Fruit fly (Drosophila melanogaster): ENCODE results near the gene CG9154.

dm6 chr2L:6118212-6118611, 47.7 kb upstream of the CG9154 start, which contains the start of gene CG31642:
- TF ChIP-seq Abd-B (GFP tag; optimal IDR thresholded peaks at IDR 0.05) (no peak), ey (GFP tag; optimal IDR thresholded peaks at IDR 0.05) (no peak), Dif (GFP tag; optimal IDR thresholded peaks at IDR 0.05; ENCODE audit: partially characterized antibody) (no peak), Myc (optimal IDR thresholded peaks at IDR 0.05) (no peak), Jra (GFP tag; optimal IDR thresholded peaks at IDR 0.05) (no peak), OdsH (GFP tag; optimal IDR thresholded peaks at IDR 0.05) (no peak), Hnf4 (GFP tag; optimal IDR thresholded peaks at IDR 0.05) (no peak)

Measured in whole organism, wandering third instar larva.